Fruit fly (Drosophila melanogaster): Measurements from ENCODE around the gene Pura.
A peak's percentile ranks its signal among the peaks of the same experiment; 100 is the strongest.

Gene Pura

DNA sequence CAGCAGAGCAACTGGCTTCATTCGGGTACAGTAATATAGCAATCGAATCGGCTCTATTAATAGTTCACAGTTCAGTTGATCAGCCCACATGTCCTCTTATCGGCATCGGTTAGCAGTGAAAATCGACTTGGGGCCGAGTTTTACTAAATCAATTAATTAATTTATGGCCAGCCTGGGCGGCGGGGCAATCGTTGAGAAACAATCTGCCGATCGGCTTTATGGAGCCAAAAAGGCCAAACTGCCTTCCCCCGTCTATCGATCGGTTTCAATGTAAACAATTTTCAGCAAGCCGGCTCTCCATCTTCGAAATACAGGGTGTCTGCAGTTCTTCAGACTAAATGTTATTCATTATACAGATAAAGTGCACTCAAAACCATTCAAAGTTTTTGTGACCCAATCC is 40.7 kb downstream of the Pura start (continued):
- TF ChIP-seq Ets97D (GFP tag; optimal IDR thresholded peaks at IDR 0.05): no peak
- TF ChIP-seq nau (GFP tag; optimal IDR thresholded peaks at IDR 0.05): no peak
- no peak for TF ChIP-seq Dek (tag; optimal IDR thresholded peaks at IDR 0.05)
- TF ChIP-seq CG7372 (GFP tag; IDR thresholded peaks at IDR 0.05): no peak
- no peak for TF ChIP-seq Fer3 (tag; optimal IDR thresholded peaks at IDR 0.05)
- peak; percentile 34; the same call in 1 of the 2 replicates for TF ChIP-seq slbo (GFP tag; IDR thresholded peaks at IDR 0.05)
- TF ChIP-seq Pdp1 (GFP tag; optimal IDR thresholded peaks at IDR 0.05): peak in 1 of 2 experiments; percentile 40
- TF ChIP-seq CG14014 (GFP tag; IDR thresholded peaks at IDR 0.05): no peak
- peak; percentile 12; the same call in 1 of the 2 replicates for TF ChIP-seq onecut (GFP tag; IDR thresholded peaks at IDR 0.05)
- no peak for TF ChIP-seq CG1529 (GFP tag; optimal IDR thresholded peaks at IDR 0.05)
- peak; percentile 37; the same call in 1 of the 2 replicates for TF ChIP-seq CG10366 (GFP tag; IDR thresholded peaks at IDR 0.05)
- no peak for TF ChIP-seq CG15514 (GFP tag; optimal IDR thresholded peaks at IDR 0.05)
- TF ChIP-seq sens (GFP tag): no peak

DNA sequence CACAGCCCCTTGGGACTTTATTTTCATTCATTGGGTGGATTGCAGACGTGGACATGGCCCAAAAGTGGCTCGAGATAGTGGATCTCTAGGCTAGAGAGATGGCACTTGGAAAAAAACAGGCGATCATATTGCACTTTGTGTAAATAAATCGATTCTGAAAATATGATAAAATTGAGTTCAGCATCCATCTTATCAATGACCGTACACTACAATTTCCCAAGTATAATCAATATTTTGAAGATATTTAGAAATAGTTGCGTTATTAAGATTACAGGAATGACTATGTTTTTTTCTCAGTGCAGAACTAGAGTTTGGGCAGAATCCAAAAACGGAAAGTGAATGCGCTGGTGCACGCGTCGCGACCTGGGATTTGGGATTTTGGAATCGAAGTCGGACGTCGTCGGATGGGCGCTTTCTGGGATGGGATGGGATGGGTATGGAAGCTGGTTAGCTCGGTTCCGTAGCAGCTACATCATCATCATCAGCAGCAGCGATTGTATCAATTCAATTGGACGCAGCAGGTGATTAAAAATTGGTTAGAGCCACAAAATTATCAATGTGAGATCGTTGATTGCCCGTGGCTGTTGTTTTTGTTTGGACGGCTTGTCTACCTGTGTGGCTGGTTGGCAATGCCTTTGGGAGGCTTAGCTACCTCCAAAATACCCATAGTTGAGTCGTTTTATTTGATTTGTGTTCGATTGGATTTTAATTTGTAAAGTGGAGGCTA is 42.0 kb downstream of the Pura start:
- peak in 1 of 2 experiments; percentile 38 for TF ChIP-seq eve (GFP tag; optimal IDR thresholded peaks at IDR 0.05)
- TF ChIP-seq gsb-n (tag; optimal IDR thresholded peaks at IDR 0.05): peak; percentile 40
- peak; percentile 76 for TF ChIP-seq Med (GFP tag)
- TF ChIP-seq Eip74EF (GFP tag; optimal IDR thresholded peaks at IDR 0.05): peak in 1 of 2 experiments; percentile 1
- TF ChIP-seq CTCF (GFP tag; optimal IDR thresholded peaks at IDR 0.05): no peak
- peak; percentile 23 for TF ChIP-seq CG4820 (GFP tag; optimal IDR thresholded peaks at IDR 0.05)
- no peak for TF ChIP-seq Tbp (GFP tag; optimal IDR thresholded peaks at IDR 0.05)
- no peak for TF ChIP-seq CG4404 (GFP tag; IDR thresholded peaks at IDR 0.05)
- no peak for TF ChIP-seq vnd (GFP tag; IDR thresholded peaks at IDR 0.05; ENCODE audit: partially characterized antibody)
- no peak for TF ChIP-seq Mad (GFP tag; optimal IDR thresholded peaks at IDR 0.05)
- TF ChIP-seq Antp (GFP tag; optimal IDR thresholded peaks at IDR 0.05): peak; percentile 33
- peak; percentile 35 for TF ChIP-seq CG6254 (GFP tag; optimal IDR thresholded peaks at IDR 0.05)
- peak; percentile 47 for TF ChIP-seq ATbp (GFP tag; optimal IDR thresholded peaks at IDR 0.05)
- peak; percentile 72 for TF ChIP-seq CG11504 (tag; optimal IDR thresholded peaks at IDR 0.05)
- peak; percentile 21 for TF ChIP-seq nau (GFP tag; optimal IDR thresholded peaks at IDR 0.05)
- peak; percentile 19 for TF ChIP-seq Oli (tag; optimal IDR thresholded peaks at IDR 0.05)
- TF ChIP-seq CG6654 (GFP tag; optimal IDR thresholded peaks at IDR 0.05): no peak
- TF ChIP-seq zfh1 (GFP tag; IDR thresholded peaks at IDR 0.05): peak; percentile 69
- TF ChIP-seq CG1647 (GFP tag; optimal IDR thresholded peaks at IDR 0.05): no peak
- TF ChIP-seq btn (GFP tag; optimal IDR thresholded peaks at IDR 0.05): peak; percentile 2
- TF ChIP-seq Sox102F (GFP tag; optimal IDR thresholded peaks at IDR 0.05): peak; percentile 56
- peak; percentile 43 for TF ChIP-seq vvl (GFP tag; IDR thresholded peaks at IDR 0.05)
- peak; percentile 54 for TF ChIP-seq unpg (GFP tag; optimal IDR thresholded peaks at IDR 0.05)
- peak; percentile 46 for TF ChIP-seq Sox100B (GFP tag; optimal IDR thresholded peaks at IDR 0.05)
- peak; percentile 47; the same call in 2 of the 3 replicates for TF ChIP-seq CG17361 (GFP tag; IDR thresholded peaks at IDR 0.05)
- TF ChIP-seq tll (GFP tag; optimal IDR thresholded peaks at IDR 0.05): no peak
- peak; percentile 70 for TF ChIP-seq CG10979 (tag; optimal IDR thresholded peaks at IDR 0.05)
- peak; percentile 87 for TF ChIP-seq sens (GFP tag)
- TF ChIP-seq pita (GFP tag; optimal IDR thresholded peaks at IDR 0.05): no peak
- TF ChIP-seq Lhr (GFP tag; optimal IDR thresholded peaks at IDR 0.05): no peak
- TF ChIP-seq fd96Cb (tag; optimal IDR thresholded peaks at IDR 0.05): peak; percentile 55
- no peak for TF ChIP-seq hkb (optimal IDR thresholded peaks at IDR 0.05)
- TF ChIP-seq hkb (GFP tag; IDR thresholded peaks at IDR 0.05): peak; percentile 53; the same call in 1 of the 2 replicates
- TF ChIP-seq Xrp1 (GFP tag; IDR thresholded peaks at IDR 0.05): peak; percentile 64
- 0 out of 3 replicates have a peak, but pooled peaks have one; percentile 35 for TF ChIP-seq CG2199 (GFP tag; IDR thresholded peaks at IDR 0.05)
- TF ChIP-seq CG3281 (GFP tag; optimal IDR thresholded peaks at IDR 0.05): no peak
- peak; percentile 71 for TF ChIP-seq dmrt99B (tag; optimal IDR thresholded peaks at IDR 0.05)

Measured in whole organism, embryonic.